Worm (Caenorhabditis elegans): ENCODE results near the gene srbc-51.
"Not testable (repeated sequence)": the region's sequence is repeated elsewhere in the genome, so short reads cannot be mapped to it uniquely, and the experiment has no call there.

The srbc-51 gene

ce11 chrV:15793270-15793669, 32.9 kb upstream of the srbc-51 start, which contains the start of gene T26E4.7:
Gene T26E4.7 (plus strand): TSS chrV:15793570.
- TF ChIP-seq pha-4 (tag; optimal IDR thresholded peaks at IDR 0.05): no peak
- TF ChIP-seq ama-1 (optimal IDR thresholded peaks at IDR 0.05): no peak
- no peak for TF ChIP-seq hmg-11 (tag; optimal IDR thresholded peaks at IDR 0.05)
- TF ChIP-seq elt-3 (tag; optimal IDR thresholded peaks at IDR 0.05): no peak
- TF ChIP-seq lsy-12 (tag; optimal IDR thresholded peaks at IDR 0.05): no peak
- TF ChIP-seq nhr-43 (tag; optimal IDR thresholded peaks at IDR 0.05; ENCODE audit: poor library complexity, severe bottlenecking): no peak
- TF ChIP-seq jun-1 (tag; optimal IDR thresholded peaks at IDR 0.05): no peak
- no peak for TF ChIP-seq fos-1 (tag; optimal IDR thresholded peaks at IDR 0.05)
- TF ChIP-seq nhr-23 (tag; optimal IDR thresholded peaks at IDR 0.05): no peak
- no peak for TF ChIP-seq egl-5 (tag; optimal IDR thresholded peaks at IDR 0.05)
- TF ChIP-seq sea-2 (GFP tag; optimal IDR thresholded peaks at IDR 0.05): no peak
- TF ChIP-seq skn-1 (tag; optimal IDR thresholded peaks at IDR 0.05): no peak
- TF ChIP-seq elt-1 (tag; optimal IDR thresholded peaks at IDR 0.05): no peak
- TF ChIP-seq lin-39 (tag; optimal IDR thresholded peaks at IDR 0.05): no peak
- no peak for TF ChIP-seq nfya-1 (tag; optimal IDR thresholded peaks at IDR 0.05; ENCODE audit: insufficient read depth)
- no peak for TF ChIP-seq daf-12 (tag; optimal IDR thresholded peaks at IDR 0.05)
- no peak for TF ChIP-seq aly-2 (tag; optimal IDR thresholded peaks at IDR 0.05)

ce11 chrV:15796087-15796486, 30.1 kb upstream of the srbc-51 start, which contains the start of gene nhr-223:
Gene nhr-223 (plus strand): TSS chrV:15796387.
- no peak for TF ChIP-seq lin-15B (tag; optimal IDR thresholded peaks at IDR 0.05)
- no peak for TF ChIP-seq ceh-16 (tag; optimal IDR thresholded peaks at IDR 0.05)
- TF ChIP-seq ztf-11 (tag; optimal IDR thresholded peaks at IDR 0.05): no peak
- TF ChIP-seq skn-1 (tag; optimal IDR thresholded peaks at IDR 0.05): no peak
- TF ChIP-seq eor-1 (tag; optimal IDR thresholded peaks at IDR 0.05): no peak
- no peak for TF ChIP-seq unc-39 (tag; optimal IDR thresholded peaks at IDR 0.05)
- no peak for TF ChIP-seq zag-1 (tag; optimal IDR thresholded peaks at IDR 0.05)
- TF ChIP-seq egl-5 (tag; optimal IDR thresholded peaks at IDR 0.05): no peak

DNA sequence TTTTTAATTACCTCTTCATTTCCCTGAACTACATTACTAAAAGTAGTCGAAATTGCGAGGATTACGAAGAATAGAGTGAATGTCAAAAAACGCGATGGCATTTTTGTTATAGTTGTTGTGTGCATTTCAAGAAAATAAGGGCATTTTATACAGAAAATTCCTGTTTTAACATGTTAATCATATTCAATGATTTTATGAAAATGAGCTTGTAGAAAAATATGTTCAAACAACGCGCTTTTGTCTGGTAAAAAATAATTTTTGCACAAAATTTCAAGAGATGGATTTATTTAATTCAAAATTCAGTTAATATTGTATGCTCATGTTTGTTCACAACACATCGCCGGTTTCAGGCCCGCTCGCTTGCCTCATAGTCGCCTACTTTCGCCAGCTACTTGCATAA, 28.1 kb upstream of the srbc-51 start, which contains the start of gene T26E4.10:
Gene T26E4.10 (minus strand): TSS at position 101 of the 400 bp plus-strand sequence.
- TF ChIP-seq ama-1 (optimal IDR thresholded peaks at IDR 0.05): no peak
- TF ChIP-seq aly-2 (tag; optimal IDR thresholded peaks at IDR 0.05): no peak
- TF ChIP-seq elt-1 (tag; optimal IDR thresholded peaks at IDR 0.05): no peak
- TF ChIP-seq nhr-43 (tag; optimal IDR thresholded peaks at IDR 0.05; ENCODE audit: poor library complexity, severe bottlenecking): no peak
- no peak for TF ChIP-seq nhr-12 (tag; optimal IDR thresholded peaks at IDR 0.05)
- TF ChIP-seq tbx-2 (tag; optimal IDR thresholded peaks at IDR 0.05): no peak
- no peak for TF ChIP-seq nhr-76 (tag; optimal IDR thresholded peaks at IDR 0.05)
- TF ChIP-seq lin-39 (tag; optimal IDR thresholded peaks at IDR 0.05): no peak
- no peak for TF ChIP-seq nhr-11 (tag; optimal IDR thresholded peaks at IDR 0.05)

ce11 chrV:15802623-15803022, 23.6 kb upstream of the srbc-51 start, which contains the start of gene T26E4.9:
Gene T26E4.9 (minus strand): TSS chrV:15802723.
- TF ChIP-seq egl-5, pha-4, tbx-2 (tag; optimal IDR thresholded peaks at IDR 0.05): not testable (repeated sequence)

DNA sequence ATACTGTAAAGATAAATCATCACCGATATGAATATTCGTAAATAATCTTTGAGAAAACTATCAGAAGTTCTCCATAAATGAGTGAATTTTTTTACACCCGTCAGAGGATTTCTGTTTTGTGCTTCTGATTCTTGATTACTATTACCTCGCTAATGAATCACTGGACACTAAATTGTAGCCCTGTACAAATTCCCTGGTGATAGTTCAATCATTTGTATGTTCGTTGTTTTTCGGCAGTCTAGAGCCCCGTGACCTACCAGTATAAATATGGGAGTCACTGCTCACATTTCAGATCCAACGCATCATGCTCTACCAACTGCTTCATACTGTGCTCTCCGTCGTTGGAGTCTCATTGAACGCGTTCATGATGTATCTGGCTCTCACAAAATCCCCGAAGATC, 23.1 kb upstream of the srbc-51 start, which contains the start of gene srd-27:
Gene srd-27 (plus strand): TSS at position 301 of the 400 bp plus-strand sequence.
- TF ChIP-seq nhr-76, unc-39, nhr-237 (tag; optimal IDR thresholded peaks at IDR 0.05): not testable (repeated sequence)

DNA sequence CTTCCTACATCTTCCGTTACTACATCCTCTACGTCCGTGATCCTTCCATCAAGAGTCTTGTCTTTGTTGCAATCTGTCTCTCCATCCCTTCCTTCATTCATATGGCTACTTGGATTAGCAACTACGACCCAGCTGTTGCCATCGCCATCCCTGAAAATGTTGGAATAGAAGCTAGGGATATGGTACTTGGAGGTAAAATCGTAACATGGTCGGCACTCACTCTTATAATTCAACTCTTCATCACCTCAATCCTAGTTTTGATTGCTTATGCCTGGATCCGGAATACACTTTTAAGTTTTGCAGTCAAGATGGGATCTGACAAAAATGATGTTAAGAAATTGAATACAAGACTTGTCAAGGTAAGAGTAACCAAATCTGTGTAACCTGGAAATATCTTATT, 22.5 kb upstream of the srbc-51 start, which contains the start of gene T26E4.18:
Gene T26E4.18 (minus strand): TSS at position 101 of the 400 bp plus-strand sequence.
- TF ChIP-seq ztf-4, unc-39, egl-27 (tag; optimal IDR thresholded peaks at IDR 0.05): not testable (repeated sequence)
